Worm (Caenorhabditis elegans) whole organism, early embryonic: ENCODE data around the gene cwn-2.
"Not testable (repeated sequence)": the region's sequence is repeated elsewhere in the genome, so short reads cannot be mapped to it uniquely, and the experiment has no call there.

Source experiments
- B0310.2 ChIP-seq: sonication (generic microtip); optimal IDR thresholded peaks from 2 replicates; lab custom pipeline; 2016; ENCODE audit warnings: mild to moderate bottlenecking, missing genetic modification characterization, missing compliant biosample characterization
- aly-1 ChIP-seq: sonication (generic microtip); optimal IDR thresholded peaks from 2 replicates; lab custom pipeline; 2016; ENCODE audit warnings: missing genetic modification characterization, missing compliant biosample characterization
- ama-1 ChIP-seq: fragments of 150-350 bp; optimal IDR thresholded peaks from 2 replicates; lab custom pipeline; 2014
- ceh-13 ChIP-seq: fragments of 200-800 bp; sonication (Bioruptor generic); optimal IDR thresholded peaks from 2 replicates; lab custom pipeline; 2018; ENCODE audit warnings: mild to moderate bottlenecking, missing genetic modification characterization, missing compliant biosample characterization
- ceh-36 ChIP-seq: sonication (generic microtip); optimal IDR thresholded peaks from 2 replicates; lab custom pipeline; 2016; ENCODE audit warnings: missing genetic modification characterization, inconsistent platforms, missing compliant biosample characterization
- ets-7 ChIP-seq: sonication (generic microtip); optimal IDR thresholded peaks from 2 replicates; lab custom pipeline; 2016; ENCODE audit warnings: missing genotype, missing genetic modification characterization, missing compliant biosample characterization
- flt-1 ChIP-seq: fragments of 200-800 bp; sonication (Bioruptor generic); IDR thresholded peaks from 2 replicates; pipeline ENCODE4 v1.3.6; 2022; ENCODE audit warnings: missing genetic modification characterization, missing compliant biosample characterization
- hmbx-1 ChIP-seq: sonication (generic microtip); optimal IDR thresholded peaks from 2 replicates; lab custom pipeline; 2016; ENCODE audit warnings: mild to moderate bottlenecking, missing genetic modification characterization, missing compliant biosample characterization
- hmg-4 ChIP-seq: fragments of 200-800 bp; sonication (Bioruptor generic); optimal IDR thresholded peaks from 2 replicates; lab custom pipeline; 2018; ENCODE audit warnings: mild to moderate bottlenecking, missing genetic modification characterization, missing compliant biosample characterization
- hnd-1 ChIP-seq: sonication (generic microtip); optimal IDR thresholded peaks from 2 replicates; lab custom pipeline; 2016; ENCODE audit warnings: missing genetic modification characterization, missing compliant biosample characterization
- pes-1 ChIP-seq: fragments of 200-800 bp; sonication (Bioruptor generic); IDR thresholded peaks from 2 replicates; pipeline ENCODE4 v1.3.6; 2022; ENCODE audit warnings: missing genetic modification reagents, missing genetic modification characterization, missing compliant biosample characterization
- sea-1 ChIP-seq: fragments of 200-800 bp; sonication (Bioruptor generic); conservative IDR thresholded peaks from 2 replicates; pipeline ENCODE4 v1.3.6; 2022; ENCODE audit warnings: missing genetic modification characterization, missing compliant biosample characterization
- tbx-11 ChIP-seq: fragments of 200-800 bp; sonication (Bioruptor generic); IDR thresholded peaks from 2 replicates; pipeline ENCODE4 v1.3.6; 2022; ENCODE audit warnings: missing genetic modification characterization, missing compliant biosample characterization
- tra-4 ChIP-seq: sonication (generic microtip); optimal IDR thresholded peaks from 2 replicates; lab custom pipeline; 2017; ENCODE audit warnings: missing genetic modification characterization, missing compliant biosample characterization

DNA sequence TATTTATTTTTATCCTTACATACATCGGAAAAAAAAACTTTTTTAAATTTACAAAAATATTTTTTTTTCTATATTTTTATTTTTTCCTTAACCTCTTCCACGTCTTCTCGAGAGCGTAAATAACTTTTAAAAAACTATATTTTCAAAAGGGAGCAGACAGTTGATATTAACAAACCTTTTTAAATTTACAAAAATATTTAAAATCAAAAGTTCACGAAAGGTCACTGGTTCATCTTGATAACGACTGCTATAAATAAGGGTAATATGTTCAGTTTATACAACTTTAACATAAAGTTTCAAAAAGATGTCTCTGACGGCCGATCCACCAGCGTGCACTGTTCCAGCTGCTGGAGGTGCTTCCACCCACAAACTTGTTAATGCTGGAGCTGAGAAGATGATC is 38.8 kb upstream of the cwn-2 start, which contains the start of the genes F44D12.16 and msd-2:
- not testable (repeated sequence) for TF ChIP-seq sea-1 (GFP tag; lab: Robert Waterston, UW); ceh-13; ama-1 (lab: Kevin White, UChicago); ets-7 (tag; lab: Kevin White, UChicago); flt-1 (GFP tag; lab: Robert Waterston, UW); B0310.2; pes-1 (GFP tag; lab: Robert Waterston, UW); aly-1 (tag; lab: Kevin White, UChicago); hmbx-1 (tag; lab: Kevin White, UChicago); ceh-36 (tag; lab: Kevin White, UChicago); hnd-1; hmg-4 (GFP tag; lab: Kevin White, UChicago); tbx-11 (GFP tag; lab: Robert Waterston, UW); tra-4 (tag; lab: Kevin White, UChicago)
